Worm (Caenorhabditis elegans) whole organism, L2 larva: ENCODE results near the gene clec-134.

Source experiments
- C34F6.9 ChIP-seq: fragments of 150-350 bp; optimal IDR thresholded peaks from 2 replicates; lab custom pipeline; 2014; ENCODE audit warnings: missing biosample characterization, missing genetic modification characterization
- R02D3.7 ChIP-seq: fragments of 150-350 bp; optimal IDR thresholded peaks from 2 replicates; lab custom pipeline; 2014; ENCODE audit warnings: missing biosample characterization, missing genetic modification characterization
- ZK546.5 ChIP-seq: sonication (generic microtip); optimal IDR thresholded peaks from 2 replicates; lab custom pipeline; 2017; ENCODE audit warnings: missing biosample characterization, missing genetic modification characterization
- blmp-1 ChIP-seq: sonication (generic microtip); optimal IDR thresholded peaks from 2 replicates; lab custom pipeline; 2017; ENCODE audit warnings: missing genetic modification characterization, mild to moderate bottlenecking, missing compliant biosample characterization, antibody characterized with exemption, moderate library complexity; ENCODE audit not compliant: insufficient read depth
- ceh-16 ChIP-seq: fragments of 150-350 bp; optimal IDR thresholded peaks from 2 replicates; lab custom pipeline; 2014; ENCODE audit warnings: missing biosample characterization, missing genetic modification characterization
- ceh-82 ChIP-seq: fragments of 150-350 bp; optimal IDR thresholded peaks from 2 replicates; lab custom pipeline; 2014; ENCODE audit warnings: missing biosample characterization, missing genetic modification characterization
- elt-3 ChIP-seq: sonication (generic microtip); optimal IDR thresholded peaks from 2 replicates; lab custom pipeline; 2017; ENCODE audit warnings: missing biosample characterization, missing genetic modification characterization
- gmeb-1 ChIP-seq: fragments of 150-350 bp; optimal IDR thresholded peaks from 2 replicates; lab custom pipeline; 2014; ENCODE audit warnings: missing biosample characterization, missing genetic modification characterization
- lin-11 ChIP-seq: fragments of 150-350 bp; sonication (generic microtip); optimal IDR thresholded peaks from 2 replicates; lab custom pipeline; 2014; ENCODE audit warnings: missing biosample characterization, missing genetic modification characterization, inconsistent platforms, mixed read lengths
- lin-13 ChIP-seq: fragments of 150-350 bp; optimal IDR thresholded peaks from 2 replicates; lab custom pipeline; 2014; ENCODE audit warnings: missing biosample characterization, missing genetic modification reagents, missing genetic modification characterization
- lin-39 ChIP-seq: fragments of 150-350 bp; optimal IDR thresholded peaks from 2 replicates; lab custom pipeline; 2014; ENCODE audit warnings: missing biosample characterization, missing genetic modification reagents, missing genetic modification characterization
- nhr-12 ChIP-seq: fragments of 150-350 bp; optimal IDR thresholded peaks from 2 replicates; lab custom pipeline; 2014; ENCODE audit warnings: missing biosample characterization, missing genetic modification characterization
- nhr-77 ChIP-seq: fragments of 150-350 bp; optimal IDR thresholded peaks from 2 replicates; lab custom pipeline; 2014; ENCODE audit warnings: missing biosample characterization, missing genetic modification characterization
- sma-9 ChIP-seq, 2 experiments: fragments of 150-350 bp in 1 of 2; sonication (generic microtip) in 1 of 2; optimal IDR thresholded peaks; 2 replicates each; lab custom pipeline; 2014 to 2016; ENCODE audit warnings: missing genetic modification characterization in 2 of 2, mild to moderate bottlenecking in 1 of 2, missing biosample characterization in 1 of 2, missing compliant biosample characterization in 1 of 2, missing genetic modification reagents in 1 of 2, moderate library complexity in 1 of 2
- snpc-4 ChIP-seq: fragments of 150-350 bp; optimal IDR thresholded peaks from 2 replicates; lab custom pipeline; 2014; ENCODE audit warnings: missing biosample characterization, missing genetic modification characterization
- unc-39 ChIP-seq: fragments of 150-350 bp; optimal IDR thresholded peaks from 2 replicates; lab custom pipeline; 2014; ENCODE audit warnings: missing biosample characterization, missing genetic modification characterization
- unc-62 ChIP-seq: fragments of 150-350 bp; optimal IDR thresholded peaks from 2 replicates; lab custom pipeline; 2014; ENCODE audit warnings: missing biosample characterization, missing genetic modification reagents, missing genetic modification characterization
- zag-1 ChIP-seq: fragments of 150-350 bp; optimal IDR thresholded peaks from 2 replicates; lab custom pipeline; 2014; ENCODE audit warnings: missing biosample characterization, missing genetic modification characterization
- ztf-4 ChIP-seq: fragments of 150-350 bp; optimal IDR thresholded peaks from 2 replicates; lab custom pipeline; 2014; ENCODE audit warnings: missing biosample characterization, missing genetic modification characterization

clec-134 gene

ce11 chrII:3626872-3627271, 47.0 kb downstream of the clec-134 start, which contains the start of gene M151.3:
Gene M151.3, plus strand, starts transcription at chrII:3627172.
- TF ChIP-seq nhr-77 (no peak), ceh-16 (tag; lab: Kevin White, UChicago) (no peak), ztf-4 (tag; lab: Kevin White, UChicago) (no peak), lin-13 (GFP tag; lab: Kevin White, UChicago) (no peak), elt-3 (tag; lab: Kevin White, UChicago) (no peak), C34F6.9 (tag; lab: Kevin White, UChicago) (no peak), snpc-4 (tag; lab: Kevin White, UChicago) (no peak), lin-11 (tag; lab: Kevin White, UChicago) (no peak), sma-9 (GFP tag; optimal IDR thresholded peaks at IDR 0.05; lab: Kevin White, UChicago) (no peak), sma-9 (tag; optimal IDR thresholded peaks at IDR 0.05; lab: Kevin White, UChicago) (no peak), ceh-82 (no peak), nhr-12 (tag; lab: Kevin White, UChicago) (no peak), zag-1 (tag; lab: Kevin White, UChicago) (no peak), blmp-1 (no peak), gmeb-1 (tag; lab: Kevin White, UChicago) (no peak), unc-62 (GFP tag; lab: Kevin White, UChicago) (no peak)

ce11 chrII:3630810-3631209, 50.9 kb downstream of the clec-134 start, which contains the start of gene M151.2:
Gene M151.2, plus strand, starts transcription at chrII:3631110.
- TF ChIP-seq snpc-4 (tag; lab: Kevin White, UChicago) (no peak), unc-39 (tag; lab: Kevin White, UChicago) (no peak), lin-39 (no peak), R02D3.7 (tag; lab: Kevin White, UChicago) (no peak), nhr-12 (tag; lab: Kevin White, UChicago) (no peak), unc-62 (GFP tag; lab: Kevin White, UChicago) (no peak), ZK546.5 (tag; lab: Kevin White, UChicago) (no peak), elt-3 (tag; lab: Kevin White, UChicago) (no peak)
